Worm (Caenorhabditis elegans): ENCODE data around the gene tos-1.

The tos-1 gene

DNA sequence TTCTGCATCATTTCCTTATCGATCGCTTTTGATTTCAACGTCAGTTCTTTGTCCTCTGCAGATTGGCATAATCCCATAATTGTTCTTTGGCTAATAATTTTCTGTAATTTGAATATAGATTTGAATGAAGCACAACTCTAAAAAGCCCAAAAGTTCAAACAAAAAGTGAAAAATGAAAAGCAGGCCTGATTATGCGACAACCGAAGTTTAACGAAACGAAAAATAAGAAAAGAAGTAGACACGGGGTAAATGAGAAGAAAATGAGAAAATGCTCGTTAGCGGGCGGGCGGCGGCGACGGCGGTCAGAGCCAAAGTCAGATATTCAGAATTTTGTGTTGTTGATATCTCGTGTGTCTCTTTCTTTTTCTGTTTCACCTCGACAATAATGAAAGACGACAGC is 15.7 kb upstream of the tos-1 start, which contains the start of gene gpa-3:
Gene gpa-3, minus strand, starts transcription at position 101 of the 400 bp plus-strand sequence.
- TF ChIP-seq snpc-4 (tag; optimal IDR thresholded peaks at IDR 0.05) (no peak), lin-32 (GFP tag; optimal IDR thresholded peaks at IDR 0.05) (no peak), lsy-2 (tag; optimal IDR thresholded peaks at IDR 0.05) (no peak), mab-5 (tag; optimal IDR thresholded peaks at IDR 0.05) (no peak), ham-2 (GFP tag; optimal IDR thresholded peaks at IDR 0.05) (no peak), drap-1 (GFP tag; optimal IDR thresholded peaks at IDR 0.05) (no peak), pha-4 (tag; optimal IDR thresholded peaks at IDR 0.05) (no peak), flh-1 (GFP tag; optimal IDR thresholded peaks at IDR 0.05) (no peak), bed-3 (GFP tag; optimal IDR thresholded peaks at IDR 0.05) (no peak), nhr-2 (tag; optimal IDR thresholded peaks at IDR 0.05) (no peak), lin-13 (tag; optimal IDR thresholded peaks at IDR 0.05) (no peak), blmp-1 (tag; optimal IDR thresholded peaks at IDR 0.05) (no peak), elt-3 (tag; optimal IDR thresholded peaks at IDR 0.05) (no peak)

DNA sequence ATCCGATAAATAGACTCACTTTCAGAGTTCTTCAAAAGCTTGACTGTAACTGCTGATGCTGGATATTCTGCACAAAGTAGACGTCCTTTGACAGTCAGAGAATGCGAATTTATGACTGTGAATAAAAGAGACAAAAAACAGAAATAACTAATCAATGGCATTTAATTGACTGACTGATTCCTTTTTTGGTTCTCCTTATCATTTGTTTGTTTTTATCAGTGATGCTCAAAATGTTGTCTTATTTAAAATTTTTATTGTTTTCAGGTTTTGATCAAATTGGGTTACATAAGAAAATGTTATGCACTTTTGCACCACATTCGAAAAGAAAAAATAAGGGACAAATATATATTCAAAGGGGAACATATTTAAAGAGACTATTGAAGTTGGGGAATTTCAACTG is 12.3 kb upstream of the tos-1 start, which contains the start of gene ttr-49:
Gene ttr-49, minus strand, starts transcription at position 171 of the 400 bp plus-strand sequence.
- no peak for TF ChIP-seq nhr-28 (tag; optimal IDR thresholded peaks at IDR 0.05)
- no peak for TF ChIP-seq bed-3 (GFP tag; optimal IDR thresholded peaks at IDR 0.05)
- no peak for TF ChIP-seq ham-2 (GFP tag; optimal IDR thresholded peaks at IDR 0.05)
- no peak for TF ChIP-seq lin-32 (GFP tag; optimal IDR thresholded peaks at IDR 0.05)
- TF ChIP-seq ztf-11 (tag; optimal IDR thresholded peaks at IDR 0.05): no peak
- TF ChIP-seq cnd-1 (tag; optimal IDR thresholded peaks at IDR 0.05): no peak
- TF ChIP-seq unc-39 (tag; optimal IDR thresholded peaks at IDR 0.05): no peak
- no peak for TF ChIP-seq elt-3 (tag; optimal IDR thresholded peaks at IDR 0.05)
- TF ChIP-seq mep-1 (tag; optimal IDR thresholded peaks at IDR 0.05): no peak
- no peak for TF ChIP-seq blmp-1 (tag; optimal IDR thresholded peaks at IDR 0.05)

DNA sequence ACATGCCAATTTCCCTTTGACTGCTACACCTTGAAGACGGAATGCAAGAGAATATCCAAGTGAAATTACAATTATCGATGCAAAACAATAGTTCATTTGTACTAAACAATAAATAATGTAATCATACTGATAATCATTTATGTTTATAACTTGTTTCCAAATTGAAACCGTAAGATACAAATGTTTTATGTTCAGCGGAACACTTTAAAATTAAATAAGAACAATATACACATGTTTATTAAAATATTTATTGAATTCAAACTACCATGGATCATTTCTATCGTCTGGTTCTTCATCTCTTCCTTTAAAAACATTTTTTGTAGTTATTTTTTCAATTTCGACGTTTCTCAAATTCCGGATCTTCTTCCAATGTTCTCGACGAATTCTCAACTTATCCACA is 11.4 kb upstream of the tos-1 start, which contains the start of gene ttr-40:
Gene ttr-40, minus strand, starts transcription at position 101 of the 400 bp plus-strand sequence.
- TF ChIP-seq nhr-2 (tag; optimal IDR thresholded peaks at IDR 0.05) (no peak), lin-32 (GFP tag; optimal IDR thresholded peaks at IDR 0.05) (no peak), mab-5 (tag; optimal IDR thresholded peaks at IDR 0.05) (no peak), M03D4.4 (tag; optimal IDR thresholded peaks at IDR 0.05) (no peak), tbx-8 (GFP tag; optimal IDR thresholded peaks at IDR 0.05) (no peak), nhr-12 (tag; optimal IDR thresholded peaks at IDR 0.05) (no peak), ces-1 (GFP tag; optimal IDR thresholded peaks at IDR 0.05) (no peak), drap-1 (GFP tag; optimal IDR thresholded peaks at IDR 0.05) (no peak), snpc-4 (tag; optimal IDR thresholded peaks at IDR 0.05) (no peak), cnd-1 (tag; optimal IDR thresholded peaks at IDR 0.05) (no peak), sem-2 (GFP tag; optimal IDR thresholded peaks at IDR 0.05) (no peak), unc-62 (GFP tag; optimal IDR thresholded peaks at IDR 0.05) (no peak), ham-2 (GFP tag; optimal IDR thresholded peaks at IDR 0.05) (no peak), lsy-2 (tag; optimal IDR thresholded peaks at IDR 0.05) (no peak), zip-8 (tag; optimal IDR thresholded peaks at IDR 0.05) (no peak), mep-1 (tag; optimal IDR thresholded peaks at IDR 0.05) (no peak)

DNA sequence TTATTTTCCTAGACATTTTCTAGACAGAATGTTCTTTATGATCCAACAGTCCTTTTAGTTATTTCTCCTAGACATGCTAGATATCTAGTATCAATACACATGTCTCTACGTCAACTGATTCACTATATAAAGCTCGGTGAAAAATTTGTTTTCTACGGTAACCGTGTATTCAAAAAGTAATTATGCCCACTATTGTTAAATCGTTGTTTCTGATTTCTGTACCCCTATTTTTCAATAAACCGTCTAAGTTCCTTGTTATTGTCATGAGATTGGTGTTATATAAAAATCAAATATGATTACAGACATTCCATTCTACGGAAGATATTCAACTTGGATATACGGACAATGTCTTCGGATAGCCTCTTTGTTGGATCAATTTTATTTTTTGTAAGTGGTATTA is 8.9 kb upstream of the tos-1 start, which contains the start of gene srx-46:
Gene srx-46, plus strand, starts transcription at position 301 of the 400 bp plus-strand sequence.
- no peak for TF ChIP-seq sptf-1 (tag; optimal IDR thresholded peaks at IDR 0.05)
- TF ChIP-seq lsy-2 (tag; optimal IDR thresholded peaks at IDR 0.05): no peak
- no peak for TF ChIP-seq lin-32 (GFP tag; optimal IDR thresholded peaks at IDR 0.05)
- no peak for TF ChIP-seq flh-1 (GFP tag; optimal IDR thresholded peaks at IDR 0.05)
- TF ChIP-seq sem-2 (GFP tag; optimal IDR thresholded peaks at IDR 0.05): no peak
- no peak for TF ChIP-seq ceh-39 (tag; optimal IDR thresholded peaks at IDR 0.05)
- no peak for TF ChIP-seq unc-62 (GFP tag; optimal IDR thresholded peaks at IDR 0.05)
- TF ChIP-seq ceh-43 (GFP tag; optimal IDR thresholded peaks at IDR 0.05): no peak
- TF ChIP-seq nhr-2 (tag; optimal IDR thresholded peaks at IDR 0.05): no peak
- no peak for TF ChIP-seq lin-13 (tag; optimal IDR thresholded peaks at IDR 0.05)
- no peak for TF ChIP-seq blmp-1 (tag; optimal IDR thresholded peaks at IDR 0.05)
- TF ChIP-seq ces-1 (GFP tag; optimal IDR thresholded peaks at IDR 0.05): no peak
- no peak for TF ChIP-seq mab-5 (tag; optimal IDR thresholded peaks at IDR 0.05)
- no peak for TF ChIP-seq bed-3 (GFP tag; optimal IDR thresholded peaks at IDR 0.05)

DNA sequence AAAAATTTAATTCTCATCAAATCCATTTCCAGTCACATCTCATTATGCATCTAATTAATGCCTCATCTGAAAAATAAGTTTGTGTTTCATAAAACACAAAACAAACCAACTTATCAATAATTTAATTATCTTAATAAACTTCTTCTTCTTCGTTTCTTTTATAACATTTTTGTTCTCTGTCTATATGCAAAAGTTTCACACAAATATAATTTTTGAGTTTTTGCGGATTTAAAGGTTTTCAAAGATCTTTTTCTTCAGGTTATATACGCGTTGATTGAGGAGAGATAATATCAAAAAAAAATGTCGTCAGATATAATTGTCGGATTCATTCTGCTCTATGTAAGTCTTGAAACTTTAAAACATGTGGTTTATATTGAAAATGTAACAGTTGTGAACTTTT is 5.7 kb upstream of the tos-1 start, which contains the start of gene srx-47:
Gene srx-47, plus strand, starts transcription at position 301 of the 400 bp plus-strand sequence.
- TF ChIP-seq snpc-4 (tag; optimal IDR thresholded peaks at IDR 0.05) (no peak), mep-1 (tag; optimal IDR thresholded peaks at IDR 0.05) (no peak), tbx-8 (GFP tag; optimal IDR thresholded peaks at IDR 0.05) (no peak), ces-1 (GFP tag; optimal IDR thresholded peaks at IDR 0.05) (no peak), bed-3 (GFP tag; optimal IDR thresholded peaks at IDR 0.05) (no peak), zip-8 (tag; optimal IDR thresholded peaks at IDR 0.05) (no peak), lin-13 (tag; optimal IDR thresholded peaks at IDR 0.05) (no peak), ceh-43 (GFP tag; optimal IDR thresholded peaks at IDR 0.05) (no peak), unc-62 (GFP tag; optimal IDR thresholded peaks at IDR 0.05) (no peak), sem-2 (GFP tag; optimal IDR thresholded peaks at IDR 0.05) (no peak), hlh-1 (tag; optimal IDR thresholded peaks at IDR 0.05) (no peak), elt-1 (tag; optimal IDR thresholded peaks at IDR 0.05; ENCODE audit: borderline replicate concordance, insufficient read depth) (no peak), unc-120 (tag; optimal IDR thresholded peaks at IDR 0.05; ENCODE audit: poor library complexity, severe bottlenecking) (no peak), M03D4.4 (tag; optimal IDR thresholded peaks at IDR 0.05) (no peak), pha-4 (tag; optimal IDR thresholded peaks at IDR 0.05) (no peak), mls-2 (tag; optimal IDR thresholded peaks at IDR 0.05) (no peak), cnd-1 (tag; optimal IDR thresholded peaks at IDR 0.05) (no peak), nhr-237 (tag; optimal IDR thresholded peaks at IDR 0.05) (no peak)
